Worm (Caenorhabditis elegans) whole organism, young adult: ENCODE results near the gene cpar-1.

Experiments
- B0019.2 ChIP-seq: fragments of 200-800 bp; sonication (Bioruptor generic); conservative IDR thresholded peaks from 2 replicates; pipeline ENCODE4 v1.3.6; 2022; ENCODE audit warnings: missing genetic modification reagents, missing genetic modification characterization, missing compliant biosample characterization
- B0261.1 ChIP-seq: sonication (generic microtip); optimal IDR thresholded peaks from 2 replicates; lab custom pipeline; 2016; ENCODE audit warnings: mild to moderate bottlenecking, missing genetic modification characterization, moderate library complexity, missing compliant biosample characterization
- F10E7.11 ChIP-seq: sonication (generic microtip); optimal IDR thresholded peaks from 2 replicates; lab custom pipeline; 2017; ENCODE audit warnings: mild to moderate bottlenecking, missing genetic modification characterization, moderate library complexity, missing compliant biosample characterization
- F22D6.2 ChIP-seq: sonication (generic microtip); optimal IDR thresholded peaks from 2 replicates; lab custom pipeline; 2016; ENCODE audit warnings: mild to moderate bottlenecking, missing genetic modification characterization, missing compliant biosample characterization
- F33H1.4 ChIP-seq: fragments of 200-800 bp; sonication (Bioruptor generic); IDR thresholded peaks from 2 replicates; pipeline ENCODE4 v1.3.6; 2022; ENCODE audit warnings: missing genetic modification reagents, missing genetic modification characterization, missing compliant biosample characterization
- F52B5.7 ChIP-seq: sonication (generic microtip); optimal IDR thresholded peaks from 2 replicates; lab custom pipeline; 2016; ENCODE audit warnings: mild to moderate bottlenecking, missing genetic modification characterization, missing compliant biosample characterization
- F55B11.4 ChIP-seq: sonication (generic microtip); optimal IDR thresholded peaks from 2 replicates; lab custom pipeline; 2016; ENCODE audit warnings: missing compliant biosample characterization, missing genetic modification characterization, borderline replicate concordance; ENCODE audit not compliant: insufficient read depth
- F57C9.4 ChIP-seq: sonication (generic microtip); optimal IDR thresholded peaks from 2 replicates; lab custom pipeline; 2017; ENCODE audit warnings: mild to moderate bottlenecking, missing genetic modification characterization, missing compliant biosample characterization
- T07F8.4 ChIP-seq: sonication (generic microtip); optimal IDR thresholded peaks from 2 replicates; lab custom pipeline; 2016; ENCODE audit warnings: mild to moderate bottlenecking, missing genetic modification characterization, moderate library complexity, missing compliant biosample characterization
- Y53G8AR.9 ChIP-seq: fragments of 200-800 bp; sonication (Bioruptor generic); conservative IDR thresholded peaks from 2 replicates; pipeline ENCODE4 v1.3.6; 2022; ENCODE audit warnings: missing genetic modification reagents, missing genetic modification characterization, missing compliant biosample characterization
- Y95B8A.8 ChIP-seq: fragments of 200-800 bp; sonication (Bioruptor generic); IDR thresholded peaks from 2 replicates; pipeline ENCODE4 v1.3.6; 2022; ENCODE audit warnings: missing genetic modification reagents, missing genetic modification characterization, missing compliant biosample characterization
- athp-1 ChIP-seq: sonication (generic microtip); optimal IDR thresholded peaks from 2 replicates; lab custom pipeline; 2017; ENCODE audit warnings: mild to moderate bottlenecking, missing genetic modification characterization, missing compliant biosample characterization
- attf-3 ChIP-seq: fragments of 200-800 bp; sonication (Bioruptor generic); conservative IDR thresholded peaks from 2 replicates; pipeline ENCODE4 v1.3.6; 2022; ENCODE audit warnings: missing genetic modification reagents, missing genetic modification characterization, missing compliant biosample characterization
- attf-6 ChIP-seq: fragments of 200-800 bp; sonication (Bioruptor generic); IDR thresholded peaks from 2 replicates; pipeline ENCODE4 v1.3.6; 2022; ENCODE audit warnings: missing genetic modification reagents, missing genetic modification characterization, missing compliant biosample characterization
- ccch-3 ChIP-seq: fragments of 200-800 bp; sonication (Bioruptor generic); optimal IDR thresholded peaks from 2 replicates; lab custom pipeline; 2018; ENCODE audit warnings: mild to moderate bottlenecking, missing genetic modification characterization, missing compliant biosample characterization
- cebp-1 ChIP-seq, 2 experiments: fragments of 200-800 bp in 1 of 2; sonication (Bioruptor generic) in 1 of 2; sonication (generic microtip) in 1 of 2; IDR thresholded peaks in 1 of 2; optimal IDR thresholded peaks in 1 of 2; 2 replicates each; pipeline versions ENCODE4 v1.3.6 to Lab custom; 2017 to 2022; ENCODE audit warnings: missing compliant biosample characterization in 2 of 2, missing genetic modification characterization in 2 of 2, mild to moderate bottlenecking in 1 of 2, missing genetic modification reagents in 1 of 2, moderate library complexity in 1 of 2
- ceh-100 ChIP-seq: fragments of 200-800 bp; sonication (Bioruptor generic); IDR thresholded peaks from 2 replicates; pipeline ENCODE4 v1.3.6; 2022; ENCODE audit warnings: missing genetic modification reagents, missing genetic modification characterization, missing compliant biosample characterization
- ceh-40 ChIP-seq: fragments of 200-800 bp; sonication (Bioruptor generic); IDR thresholded peaks from 2 replicates; pipeline ENCODE4 v1.3.6; 2022; ENCODE audit warnings: missing genetic modification characterization, missing compliant biosample characterization
- ceh-79 ChIP-seq: sonication (generic microtip); optimal IDR thresholded peaks from 2 replicates; lab custom pipeline; 2017; ENCODE audit warnings: mild to moderate bottlenecking, missing genetic modification characterization, missing compliant biosample characterization
- die-1 ChIP-seq: sonication (generic microtip); optimal IDR thresholded peaks from 2 replicates; lab custom pipeline; 2016; ENCODE audit warnings: missing genotype, mild to moderate bottlenecking, missing genetic modification characterization, missing compliant biosample characterization
- dpff-1 ChIP-seq: sonication (generic microtip); optimal IDR thresholded peaks from 2 replicates; lab custom pipeline; 2017; ENCODE audit warnings: mild to moderate bottlenecking, missing genetic modification characterization, missing compliant biosample characterization
- dpl-1 ChIP-seq: fragments of 150-350 bp; optimal IDR thresholded peaks from 2 replicates; lab custom pipeline; 2014; ENCODE audit warnings: missing biosample characterization, missing genetic modification reagents, missing genetic modification characterization
- egl-18 ChIP-seq: fragments of 200-800 bp; sonication (Bioruptor generic); IDR thresholded peaks from 2 replicates; pipeline ENCODE4 v1.3.6; 2022; ENCODE audit warnings: missing genetic modification reagents, missing genetic modification characterization, missing compliant biosample characterization
- ets-4 ChIP-seq: fragments of 200-800 bp; sonication (Bioruptor generic); optimal IDR thresholded peaks from 2 replicates; lab custom pipeline; 2018; ENCODE audit warnings: mild to moderate bottlenecking, missing genetic modification characterization, missing compliant biosample characterization
- fkh-3 ChIP-seq: sonication (generic microtip); optimal IDR thresholded peaks from 2 replicates; lab custom pipeline; 2016; ENCODE audit warnings: mild to moderate bottlenecking, missing genetic modification characterization, missing compliant biosample characterization
- gei-17 ChIP-seq: fragments of 200-800 bp; sonication (Bioruptor generic); optimal IDR thresholded peaks from 2 replicates; lab custom pipeline; 2018; ENCODE audit warnings: mild to moderate bottlenecking, missing genetic modification characterization, missing compliant biosample characterization
- let-526 ChIP-seq: fragments of 200-800 bp; sonication (Bioruptor generic); IDR thresholded peaks from 2 replicates; pipeline ENCODE4 v1.3.6; 2022; ENCODE audit warnings: missing genetic modification reagents, missing genetic modification characterization, missing compliant biosample characterization
- let-607 ChIP-seq, 2 experiments: fragments of 200-800 bp in 1 of 2; sonication (Bioruptor generic) in 1 of 2; sonication (generic microtip) in 1 of 2; optimal IDR thresholded peaks; 2 replicates each; lab custom pipeline; 2016 to 2018; ENCODE audit warnings: mild to moderate bottlenecking in 2 of 2, missing compliant biosample characterization in 2 of 2, missing genetic modification characterization in 2 of 2, moderate library complexity in 2 of 2, missing genotype in 1 of 2
- lin-26 ChIP-seq: fragments of 200-800 bp; sonication (Bioruptor generic); IDR thresholded peaks from 2 replicates; pipeline ENCODE4 v1.3.6; 2022; ENCODE audit warnings: missing genetic modification reagents, missing genetic modification characterization, missing compliant biosample characterization
- lin-54 ChIP-seq: fragments of 200-800 bp; sonication (Bioruptor generic); optimal IDR thresholded peaks from 2 replicates; lab custom pipeline; 2018; ENCODE audit warnings: mild to moderate bottlenecking, missing genetic modification characterization, missing compliant biosample characterization
- lsl-1 ChIP-seq: fragments of 200-800 bp; sonication (Bioruptor generic); optimal IDR thresholded peaks from 2 replicates; lab custom pipeline; 2018; ENCODE audit warnings: mild to moderate bottlenecking, missing genetic modification characterization, moderate library complexity, missing compliant biosample characterization
- madf-10 ChIP-seq: sonication (generic microtip); optimal IDR thresholded peaks from 2 replicates; lab custom pipeline; 2016; ENCODE audit warnings: mild to moderate bottlenecking, missing genetic modification characterization, missing compliant biosample characterization
- madf-8 ChIP-seq: fragments of 200-800 bp; sonication (Bioruptor generic); conservative IDR thresholded peaks from 2 replicates; pipeline ENCODE4 v1.3.6; 2022; ENCODE audit warnings: missing genetic modification reagents, missing genetic modification characterization, missing compliant biosample characterization
- mes-4 ChIP-seq: sonication (generic microtip); optimal IDR thresholded peaks from 2 replicates; lab custom pipeline; 2016; ENCODE audit warnings: missing genotype, missing genetic modification characterization, missing compliant biosample characterization
- nfya-1 ChIP-seq: sonication (generic microtip); optimal IDR thresholded peaks from 2 replicates; lab custom pipeline; 2017; ENCODE audit warnings: antibody characterized with exemption, missing compliant biosample characterization, missing genetic modification characterization, borderline replicate concordance; ENCODE audit not compliant: insufficient read depth
- nhr-120 ChIP-seq: fragments of 200-800 bp; sonication (Bioruptor generic); IDR thresholded peaks from 2 replicates; pipeline ENCODE4 v1.3.6; 2022; ENCODE audit warnings: missing genetic modification characterization, missing compliant biosample characterization
- nhr-27 ChIP-seq: fragments of 200-800 bp; sonication (Bioruptor generic); optimal IDR thresholded peaks from 2 replicates; lab custom pipeline; 2018; ENCODE audit warnings: mild to moderate bottlenecking, missing genetic modification characterization, moderate library complexity, missing compliant biosample characterization
- pbrm-1 ChIP-seq: fragments of 200-800 bp; sonication (Bioruptor generic); IDR thresholded peaks from 2 replicates; pipeline ENCODE4 v1.3.6; 2022; ENCODE audit warnings: missing genetic modification reagents, missing genetic modification characterization, missing compliant biosample characterization
- rec-8 ChIP-seq, 2 experiments: sonication (generic microtip); optimal IDR thresholded peaks; 2 replicates each; lab custom pipeline; 2016; ENCODE audit warnings: mild to moderate bottlenecking in 2 of 2, missing genetic modification characterization in 2 of 2, missing genetic modification reagents in 2 of 2, missing genotype in 2 of 2, missing biosample characterization in 1 of 2, missing compliant biosample characterization in 1 of 2, moderate library complexity in 1 of 2
- repo-1 ChIP-seq: sonication (generic microtip); optimal IDR thresholded peaks from 2 replicates; lab custom pipeline; 2017; ENCODE audit warnings: mild to moderate bottlenecking, missing genetic modification characterization, missing compliant biosample characterization
- somi-1 ChIP-seq: fragments of 200-800 bp; sonication (Bioruptor generic); optimal IDR thresholded peaks from 2 replicates; lab custom pipeline; 2018; ENCODE audit warnings: mild to moderate bottlenecking, missing genetic modification characterization, missing compliant biosample characterization
- xnd-1 ChIP-seq: sonication (generic microtip); optimal IDR thresholded peaks from 2 replicates; lab custom pipeline; 2016; ENCODE audit warnings: missing genotype, missing genetic modification reagents, missing genetic modification characterization, missing compliant biosample characterization
- zfh-2 ChIP-seq: fragments of 200-800 bp; sonication (Bioruptor generic); conservative IDR thresholded peaks from 2 replicates; pipeline ENCODE4 v1.3.6; 2022; ENCODE audit warnings: missing genetic modification reagents, missing genetic modification characterization, missing compliant biosample characterization
- ztf-18 ChIP-seq: sonication (generic microtip); optimal IDR thresholded peaks from 2 replicates; lab custom pipeline; 2016; ENCODE audit warnings: missing genotype, mild to moderate bottlenecking, missing genetic modification characterization, missing compliant biosample characterization
- ztf-22 ChIP-seq: fragments of 200-800 bp; sonication (Bioruptor generic); optimal IDR thresholded peaks from 2 replicates; lab custom pipeline; 2018; ENCODE audit warnings: mild to moderate bottlenecking, missing genetic modification characterization, moderate library complexity, missing compliant biosample characterization
- ztf-25 ChIP-seq: fragments of 200-800 bp; sonication (Bioruptor generic); IDR thresholded peaks from 2 replicates; pipeline ENCODE4 v1.3.6; 2022; ENCODE audit warnings: missing genetic modification reagents, missing genetic modification characterization, missing compliant biosample characterization
- ztf-26 ChIP-seq: sonication (generic microtip); optimal IDR thresholded peaks from 2 replicates; lab custom pipeline; 2017; ENCODE audit warnings: missing genetic modification characterization, missing compliant biosample characterization
- ztf-28 ChIP-seq: fragments of 200-800 bp; sonication (Bioruptor generic); IDR thresholded peaks from 2 replicates; pipeline ENCODE4 v1.3.6; 2022; ENCODE audit warnings: missing genetic modification reagents, missing genetic modification characterization, missing compliant biosample characterization
- ztf-3 ChIP-seq: fragments of 200-800 bp; sonication (Bioruptor generic); optimal IDR thresholded peaks from 2 replicates; lab custom pipeline; 2018; ENCODE audit warnings: mild to moderate bottlenecking, missing genetic modification characterization, missing compliant biosample characterization

Gene cpar-1

DNA sequence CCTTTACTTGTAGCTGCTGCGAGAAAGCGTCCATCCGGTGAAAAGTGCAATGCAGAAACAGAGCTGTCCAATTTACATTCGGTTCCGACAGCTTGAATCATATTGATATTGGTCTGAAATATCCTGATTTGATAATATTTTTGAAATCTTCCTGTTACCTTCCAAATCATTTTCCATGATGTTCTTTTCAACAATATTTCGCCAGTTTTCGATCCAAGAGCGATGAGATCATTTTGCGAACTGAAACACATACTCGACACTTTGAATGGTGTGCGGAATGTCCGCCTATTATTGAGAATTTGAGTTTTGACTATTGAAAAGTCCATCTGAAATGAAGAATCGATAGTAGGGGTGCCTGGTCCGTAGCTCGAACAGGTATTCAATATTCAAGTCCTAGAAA lies 7.3 kb downstream of the cpar-1 start, which contains the start of gene emb-30 (continued):
- TF ChIP-seq cebp-1 (GFP tag; IDR thresholded peaks at IDR 0.05; lab: Robert Waterston, UW) (no peak), cebp-1 (tag; optimal IDR thresholded peaks at IDR 0.05; lab: Kevin White, UChicago) (peak; percentile 28), zfh-2 (GFP tag; lab: Robert Waterston, UW) (no peak), ceh-100 (GFP tag; lab: Robert Waterston, UW) (no peak), F55B11.4 (tag; lab: Kevin White, UChicago) (no peak), attf-3 (GFP tag; lab: Robert Waterston, UW) (no peak), pbrm-1 (GFP tag; lab: Robert Waterston, UW) (peak; percentile 8; the same call in 1 of the 2 replicates), fkh-3 (tag; lab: Kevin White, UChicago) (no peak), ztf-3 (GFP tag; lab: Kevin White, UChicago) (no peak), somi-1 (no peak), lin-26 (peak; percentile 37; the same call in 1 of the 2 replicates), ztf-18 (tag; lab: Kevin White, UChicago) (no peak), mes-4 (no peak), T07F8.4 (tag; lab: Kevin White, UChicago) (no peak), nhr-120 (GFP tag; lab: Robert Waterston, UW) (no peak), madf-8 (GFP tag; lab: Robert Waterston, UW) (no peak), lin-54 (GFP tag; lab: Kevin White, UChicago) (peak; percentile 10), xnd-1 (no peak), dpl-1 (no peak), ceh-79 (tag; lab: Kevin White, UChicago) (no peak), F22D6.2 (no peak), die-1 (tag; lab: Kevin White, UChicago) (no peak), let-607 (tag; optimal IDR thresholded peaks at IDR 0.05; lab: Kevin White, UChicago) (no peak), gei-17 (no peak), nhr-27 (tag; lab: Kevin White, UChicago) (no peak), dpff-1 (tag; lab: Kevin White, UChicago) (peak; percentile 10), F52B5.7 (tag; lab: Kevin White, UChicago) (no peak), ztf-28 (no peak), rec-8 (tag; optimal IDR thresholded peaks at IDR 0.05; lab: Kevin White, UChicago) (no peak), ets-4 (GFP tag; lab: Kevin White, UChicago) (no peak), egl-18 (GFP tag; lab: Robert Waterston, UW) (no peak), repo-1 (tag; lab: Kevin White, UChicago) (peak; percentile 66), athp-1 (tag; lab: Kevin White, UChicago) (no peak), ztf-26 (no peak), ccch-3 (GFP tag; lab: Kevin White, UChicago) (no peak), ceh-40 (no peak), B0261.1 (tag; lab: Kevin White, UChicago) (no peak), attf-6 (GFP tag; lab: Robert Waterston, UW) (no peak), nfya-1 (tag; lab: Kevin White, UChicago) (no peak), ztf-25 (GFP tag; lab: Robert Waterston, UW) (no peak), Y53G8AR.9 (GFP tag; lab: Robert Waterston, UW) (no peak), B0019.2 (GFP tag; lab: Robert Waterston, UW) (no peak), F33H1.4 (GFP tag; lab: Robert Waterston, UW) (0 out of 2 replicates have a peak, but pooled peaks have one; percentile 13), F57C9.4 (no peak), Y95B8A.8 (GFP tag; lab: Robert Waterston, UW) (no peak), madf-10 (tag; lab: Kevin White, UChicago) (no peak), ztf-22 (GFP tag; lab: Kevin White, UChicago) (no peak), lsl-1 (GFP tag; lab: Kevin White, UChicago) (no peak), let-526 (GFP tag; lab: Robert Waterston, UW) (no peak), F10E7.11 (tag; lab: Kevin White, UChicago) (no peak)
